Fruit fly (Drosophila melanogaster) whole organism, embryonic: ENCODE data around the gene CG1840.

Source experiments
- Atf3 ChIP-seq: fragments of 200-800 bp; sonication (Bioruptor generic); optimal IDR thresholded peaks from 3 replicates; lab custom pipeline; 2016; ENCODE audit warnings: missing biosample characterization, missing genetic modification characterization
- Bteb2 ChIP-seq: fragments of 200-800 bp; sonication (Bioruptor generic); optimal IDR thresholded peaks from 2 replicates; lab custom pipeline; 2016; ENCODE audit warnings: missing biosample characterization, missing genetic modification characterization
- CG10565 ChIP-seq: fragments of 200-800 bp; sonication (Bioruptor generic); optimal IDR thresholded peaks from 3 replicates; lab custom pipeline; 2016; ENCODE audit warnings: missing biosample characterization, mild to moderate bottlenecking, missing genetic modification characterization
- CG10959 ChIP-seq: fragments of 200-800 bp; sonication (Bioruptor generic); IDR thresholded peaks from 2 replicates; pipeline ENCODE4 v1.3.6; 2022; ENCODE audit warnings: missing biosample characterization, missing genetic modification characterization
- CG11456 ChIP-seq: fragments of 200-800 bp; sonication (Bioruptor generic); IDR thresholded peaks from 3 replicates; pipeline ENCODE4 v1.3.6; 2022; ENCODE audit warnings: missing biosample characterization, missing genetic modification characterization
- CG11696 ChIP-seq: fragments of 200-800 bp; sonication (Bioruptor generic); IDR thresholded peaks from 2 replicates; pipeline ENCODE4 v1.3.6; 2022; ENCODE audit warnings: missing biosample characterization, missing genetic modification characterization
- CG13287 ChIP-seq: fragments of 200-800 bp; sonication (Bioruptor generic); IDR thresholded peaks from 2 replicates; pipeline ENCODE4 v1.3.6; 2022; ENCODE audit warnings: missing biosample characterization, missing genetic modification characterization; ENCODE audit not compliant: partially characterized antibody
- CG14710 ChIP-seq: fragments of 200-800 bp; sonication (Bioruptor generic); optimal IDR thresholded peaks from 3 replicates; lab custom pipeline; 2019; ENCODE audit warnings: missing biosample characterization, mild to moderate bottlenecking, missing genetic modification characterization, moderate library complexity
- CG2678 ChIP-seq: fragments of 200-800 bp; sonication (Bioruptor generic); optimal IDR thresholded peaks from 3 replicates; lab custom pipeline; 2019; ENCODE audit warnings: missing biosample characterization, mild to moderate bottlenecking, missing genetic modification characterization, moderate library complexity
- CG3281 ChIP-seq: fragments of 200-800 bp; sonication (Bioruptor generic); optimal IDR thresholded peaks from 3 replicates; lab custom pipeline; 2017; ENCODE audit warnings: missing biosample characterization, mild to moderate bottlenecking, missing genetic modification characterization
- CG33557 ChIP-seq: fragments of 200-800 bp; sonication (Bioruptor generic); optimal IDR thresholded peaks from 2 replicates; lab custom pipeline; 2019; ENCODE audit warnings: missing biosample characterization, mild to moderate bottlenecking, missing genetic modification characterization, moderate library complexity
- CG3838 ChIP-seq: fragments of 200-800 bp; sonication (Bioruptor generic); optimal IDR thresholded peaks from 3 replicates; lab custom pipeline; 2016; ENCODE audit warnings: missing biosample characterization, missing genetic modification characterization
- CG4617 ChIP-seq: fragments of 200-800 bp; sonication (Bioruptor generic); optimal IDR thresholded peaks from 3 replicates; lab custom pipeline; 2016; ENCODE audit warnings: missing biosample characterization, missing genetic modification characterization, borderline replicate concordance
- CG4707 ChIP-seq: fragments of 200-800 bp; sonication (Bioruptor generic); optimal IDR thresholded peaks from 2 replicates; lab custom pipeline; 2018; ENCODE audit warnings: missing biosample characterization, mild to moderate bottlenecking, missing genetic modification characterization, moderate library complexity
- CG6791 ChIP-seq: fragments of 200-800 bp; sonication (Bioruptor generic); IDR thresholded peaks from 3 replicates; pipeline ENCODE4 v1.3.6; 2022; ENCODE audit warnings: missing biosample characterization, missing genetic modification characterization; ENCODE audit not compliant: partially characterized antibody
- CG7928 ChIP-seq: fragments of 200-800 bp; sonication (Bioruptor generic); optimal IDR thresholded peaks from 2 replicates; lab custom pipeline; 2017; ENCODE audit warnings: missing biosample characterization, mild to moderate bottlenecking, missing genetic modification characterization
- CG8290 ChIP-seq, 3 experiments: fragments of 200-800 bp; sonication (Bioruptor generic); optimal IDR thresholded peaks; 2 replicates each; lab custom pipeline; 2016 to 2019; ENCODE audit warnings: missing biosample characterization in 3 of 3, missing genetic modification characterization in 3 of 3, mild to moderate bottlenecking in 2 of 3, moderate library complexity in 1 of 3
- CG8359 ChIP-seq: fragments of 200-800 bp; sonication (Bioruptor generic); optimal IDR thresholded peaks from 2 replicates; lab custom pipeline; 2017; ENCODE audit warnings: missing biosample characterization, mild to moderate bottlenecking, missing genetic modification characterization, borderline replicate concordance
- CG9876 ChIP-seq: fragments of 200-800 bp; sonication (Bioruptor generic); optimal IDR thresholded peaks from 2 replicates; lab custom pipeline; 2016; ENCODE audit warnings: missing biosample characterization, missing genetic modification characterization
- Dek ChIP-seq: fragments of 200-800 bp; sonication (Bioruptor generic); optimal IDR thresholded peaks from 3 replicates; lab custom pipeline; 2019; ENCODE audit warnings: missing biosample characterization, mild to moderate bottlenecking, missing genetic modification characterization, moderate library complexity
- Doc2 ChIP-seq: fragments of 200-800 bp; sonication (Bioruptor generic); IDR thresholded peaks from 2 replicates; pipeline ENCODE4 v1.3.6; 2022; ENCODE audit warnings: missing biosample characterization, missing genetic modification characterization
- Dp ChIP-seq: fragments of 200-800 bp; sonication (Bioruptor generic); optimal IDR thresholded peaks from 2 replicates; lab custom pipeline; 2018; ENCODE audit warnings: missing biosample characterization, mild to moderate bottlenecking, missing genetic modification characterization, moderate library complexity
- Fer3 ChIP-seq: fragments of 200-800 bp; sonication (Bioruptor generic); optimal IDR thresholded peaks from 2 replicates; lab custom pipeline; 2018; ENCODE audit warnings: missing biosample characterization, mild to moderate bottlenecking, missing genetic modification characterization, moderate library complexity
- MBD-R2 ChIP-seq: fragments of 200-800 bp; sonication (Bioruptor generic); IDR thresholded peaks from 2 replicates; pipeline ENCODE4 v1.3.6; 2022; ENCODE audit warnings: missing biosample characterization, missing genetic modification characterization
- Mrtf ChIP-seq: fragments of 200-800 bp; sonication (Bioruptor generic); IDR thresholded peaks from 3 replicates; pipeline ENCODE4 v1.3.6; 2022; ENCODE audit warnings: missing biosample characterization, missing genetic modification characterization
- Myb ChIP-seq: fragments of 200-800 bp; sonication (Bioruptor generic); optimal IDR thresholded peaks from 2 replicates; lab custom pipeline; 2016; ENCODE audit warnings: missing biosample characterization, missing genetic modification characterization
- Opbp ChIP-seq: fragments of 200-800 bp; sonication (Bioruptor generic); IDR thresholded peaks from 3 replicates; pipeline ENCODE4 v1.3.6; 2022; ENCODE audit warnings: missing biosample characterization, missing genetic modification characterization; ENCODE audit not compliant: partially characterized antibody
- Scr ChIP-seq: fragments of 200-800 bp; sonication (Bioruptor generic); IDR thresholded peaks from 2 replicates; pipeline ENCODE4 v1.3.6; 2022; ENCODE audit warnings: missing biosample characterization, missing genetic modification characterization; ENCODE audit not compliant: partially characterized antibody
- Six4 ChIP-seq: fragments of 200-800 bp; sonication (Bioruptor generic); optimal IDR thresholded peaks from 2 replicates; lab custom pipeline; 2016; ENCODE audit warnings: missing biosample characterization, missing genetic modification characterization
- Sry-δ ChIP-seq: fragments of 200-800 bp; sonication (Bioruptor generic); optimal IDR thresholded peaks from 2 replicates; lab custom pipeline; 2016; ENCODE audit warnings: missing biosample characterization, missing genetic modification characterization
- YL-1 ChIP-seq: fragments of 200-800 bp; sonication (Bioruptor generic); optimal IDR thresholded peaks from 3 replicates; lab custom pipeline; 2017; ENCODE audit warnings: missing biosample characterization, mild to moderate bottlenecking, missing genetic modification characterization
- ase ChIP-seq: fragments of 200-800 bp; sonication (Bioruptor generic); IDR thresholded peaks from 3 replicates; pipeline ENCODE4 v1.3.6; 2022; ENCODE audit warnings: missing biosample characterization, missing genetic modification characterization
- cato ChIP-seq: fragments of 200-800 bp; sonication (Bioruptor generic); optimal IDR thresholded peaks from 2 replicates; lab custom pipeline; 2016; ENCODE audit warnings: missing biosample characterization, missing genetic modification characterization, borderline replicate concordance
- fd3F ChIP-seq: fragments of 200-800 bp; sonication (Bioruptor generic); optimal IDR thresholded peaks from 2 replicates; lab custom pipeline; 2018; ENCODE audit warnings: missing biosample characterization, mild to moderate bottlenecking, missing genetic modification characterization, moderate library complexity
- ftz-f1 ChIP-seq: fragments of 200-800 bp; sonication (Bioruptor generic); optimal IDR thresholded peaks from 2 replicates; lab custom pipeline; 2016; ENCODE audit warnings: missing biosample characterization, missing genetic modification characterization
- grau ChIP-seq: fragments of 200-800 bp; optimal IDR thresholded peaks from 3 replicates; lab custom pipeline; 2019; ENCODE audit warnings: missing biosample characterization, mild to moderate bottlenecking, missing genetic modification characterization, moderate library complexity
- gsb-n ChIP-seq: fragments of 200-800 bp; sonication (Bioruptor generic); optimal IDR thresholded peaks from 3 replicates; lab custom pipeline; 2018; ENCODE audit warnings: missing biosample characterization, mild to moderate bottlenecking, missing genetic modification characterization
- hb ChIP-seq: fragments of 200-800 bp; sonication (Bioruptor generic); IDR thresholded peaks from 3 replicates; pipeline ENCODE4 v1.3.6; 2022; ENCODE audit warnings: missing biosample characterization, missing genetic modification characterization; ENCODE audit not compliant: partially characterized antibody
- mam ChIP-seq: fragments of 200-800 bp; sonication (Bioruptor generic); optimal IDR thresholded peaks from 3 replicates; lab custom pipeline; 2016; ENCODE audit warnings: missing biosample characterization, missing genetic modification characterization
- nerfin-2 ChIP-seq: fragments of 200-800 bp; sonication (Bioruptor generic); IDR thresholded peaks from 2 replicates; pipeline ENCODE4 v1.3.6; 2022; ENCODE audit warnings: missing biosample characterization, missing genetic modification characterization; ENCODE audit not compliant: partially characterized antibody
- pan ChIP-seq, 4 experiments: fragments of >200 bp in 3 of 4; fragments of 200-800 bp in 1 of 4; sonication (Bioruptor generic) in 1 of 4; optimal IDR thresholded peaks in 3 of 4; IDR thresholded peaks in 1 of 4; 2 replicates each; pipeline versions ENCODE4 v1.3.6 to Lab custom; 2017 to 2022; ENCODE audit warnings: missing biosample characterization in 2 of 4, missing genetic modification characterization in 2 of 4, mixed read lengths in 1 of 4
- pb ChIP-seq: fragments of 200-800 bp; sonication (Bioruptor generic); optimal IDR thresholded peaks from 3 replicates; lab custom pipeline; 2016; ENCODE audit warnings: missing biosample characterization, missing genetic modification characterization
- pzg ChIP-seq: fragments of 200-800 bp; sonication (Bioruptor generic); optimal IDR thresholded peaks from 3 replicates; lab custom pipeline; 2018; ENCODE audit warnings: missing biosample characterization, mild to moderate bottlenecking, missing genetic modification characterization, moderate library complexity
- sc ChIP-seq, 3 experiments: fragments of >200 bp in 2 of 3; fragments of 200-800 bp in 1 of 3; sonication (Bioruptor generic) in 1 of 3; optimal IDR thresholded peaks; 2 replicates in 2 of 3; 3 replicates in 1 of 3; lab custom pipeline; 2017; ENCODE audit warnings: mild to moderate bottlenecking in 1 of 3, missing biosample characterization in 1 of 3, missing genetic modification characterization in 1 of 3, missing genetic modification reagents in 1 of 3
- stwl ChIP-seq: fragments of 200-800 bp; sonication (Bioruptor generic); optimal IDR thresholded peaks from 3 replicates; lab custom pipeline; 2018; ENCODE audit warnings: missing biosample characterization, mild to moderate bottlenecking, missing genetic modification characterization, moderate library complexity
- vnd ChIP-seq: fragments of 200-800 bp; sonication (Bioruptor generic); IDR thresholded peaks from 3 replicates; pipeline ENCODE4 v1.3.6; 2022; ENCODE audit warnings: missing biosample characterization, missing genetic modification characterization; ENCODE audit not compliant: partially characterized antibody
- yki ChIP-seq: fragments of >200 bp; optimal IDR thresholded peaks from 3 replicates; lab custom pipeline; 2018
- zfh2 ChIP-seq: fragments of 200-800 bp; sonication (Bioruptor generic); optimal IDR thresholded peaks from 2 replicates; lab custom pipeline; 2016; ENCODE audit warnings: missing biosample characterization, missing genetic modification characterization

The CG1840 gene

dm6 chrX:11852310-11852709 is 35.8 kb upstream of the CG1840 start, which contains the start of gene p24-1 (continued):
- TF ChIP-seq Scr (GFP tag; lab: Robert Waterston, UW): peak; percentile 85
- peak; percentile 92 for TF ChIP-seq Opbp (GFP tag; lab: Robert Waterston, UW)
- TF ChIP-seq CG6791: peak; percentile 88
- peak; percentile 68 for TF ChIP-seq CG14710 (tag; lab: Kevin White, UChicago)
- peak; percentile 36; the same call in 1 of the 3 replicates for TF ChIP-seq Mrtf (GFP tag; lab: Robert Waterston, UW)
- peak; percentile 94 for TF ChIP-seq pzg
- TF ChIP-seq zfh2 (GFP tag; lab: Kevin White, UChicago): peak; percentile 76
- TF ChIP-seq Doc2: no peak
- peak; percentile 12 for TF ChIP-seq Fer3
- no peak for TF ChIP-seq cato (GFP tag; lab: Kevin White, UChicago)
- no peak for TF ChIP-seq CG3838 (GFP tag; lab: Kevin White, UChicago)
- TF ChIP-seq hb (GFP tag; lab: Robert Waterston, UW): peak; percentile 75
- TF ChIP-seq YL-1: peak; percentile 90
- TF ChIP-seq sc (optimal IDR thresholded peaks at IDR 0.05; lab: Kevin White, UChicago): no peak
- no peak for TF ChIP-seq sc (GFP tag; optimal IDR thresholded peaks at IDR 0.05; lab: Kevin White, UChicago)
- peak; percentile 60; the same call in 2 of the 3 replicates for TF ChIP-seq CG11456
- TF ChIP-seq CG7928: peak; percentile 11
- TF ChIP-seq vnd (GFP tag; lab: Robert Waterston, UW): peak; percentile 71
- TF ChIP-seq Myb (GFP tag; lab: Kevin White, UChicago): peak; percentile 55
- peak; percentile 93 for TF ChIP-seq Dp
- peak; percentile 68 for TF ChIP-seq mam (GFP tag; lab: Kevin White, UChicago)
- TF ChIP-seq CG11696 (GFP tag; lab: Robert Waterston, UW): no peak
- TF ChIP-seq Six4: no peak
- no peak for TF ChIP-seq Dek (tag; lab: Kevin White, UChicago)
- TF ChIP-seq Atf3 (GFP tag; lab: Kevin White, UChicago): no peak
- no peak for TF ChIP-seq CG8359 (GFP tag; lab: Kevin White, UChicago)
- TF ChIP-seq nerfin-2: peak; percentile 69
- peak; percentile 40 for TF ChIP-seq grau (tag; lab: Kevin White, UChicago)
- TF ChIP-seq CG2678 (tag; lab: Kevin White, UChicago): peak; percentile 20
- TF ChIP-seq fd3F: no peak
- peak; percentile 54 for TF ChIP-seq CG4617
- peak; percentile 7 for TF ChIP-seq CG33557 (GFP tag; lab: Kevin White, UChicago)
- TF ChIP-seq CG4707 (GFP tag; lab: Kevin White, UChicago): no peak
- TF ChIP-seq CG8290 (GFP tag; optimal IDR thresholded peaks at IDR 0.05; lab: Kevin White, UChicago): peak; percentile 87
- TF ChIP-seq CG8290 (tag; optimal IDR thresholded peaks at IDR 0.05; lab: Kevin White, UChicago): peak in 1 of 2 experiments; percentile 91
- TF ChIP-seq yki (lab: Kevin White, UChicago): no peak
- TF ChIP-seq CG10959: no peak
- TF ChIP-seq CG13287 (GFP tag; lab: Robert Waterston, UW): peak; percentile 91
- no peak for TF ChIP-seq CG10565 (GFP tag; lab: Kevin White, UChicago)
- no peak for TF ChIP-seq ase (GFP tag; lab: Robert Waterston, UW)
- TF ChIP-seq Sry-δ: peak; percentile 87
- TF ChIP-seq MBD-R2 (GFP tag; lab: Robert Waterston, UW): peak; percentile 81
- TF ChIP-seq CG3281 (GFP tag; lab: Kevin White, UChicago): peak; percentile 22
- TF ChIP-seq pb (GFP tag; lab: Kevin White, UChicago): no peak
- TF ChIP-seq gsb-n (tag; lab: Kevin White, UChicago): no peak
- peak; percentile 9 for TF ChIP-seq ftz-f1 (GFP tag; lab: Kevin White, UChicago)
- peak; percentile 85 for TF ChIP-seq stwl (tag; lab: Kevin White, UChicago)
- no peak for TF ChIP-seq pan (optimal IDR thresholded peaks at IDR 0.05; lab: Kevin White, UChicago)
- TF ChIP-seq pan (GFP tag; optimal IDR thresholded peaks at IDR 0.05 in 1 of 2, IDR thresholded peaks at IDR 0.05 in 1 of 2): no peak
- TF ChIP-seq Bteb2 (GFP tag; lab: Kevin White, UChicago): peak; percentile 7
- TF ChIP-seq CG9876 (GFP tag; lab: Kevin White, UChicago): peak; percentile 11
